Fruit fly (Drosophila melanogaster) whole organism, embryonic: ENCODE measurements around the gene pcm.

Experiments used
- Bgb ChIP-seq: fragments of 200-800 bp; sonication (Bioruptor generic); IDR thresholded peaks from 2 replicates; pipeline ENCODE4 v1.3.6; 2022; ENCODE audit warnings: missing biosample characterization, missing genetic modification characterization; ENCODE audit not compliant: partially characterized antibody
- BtbVII ChIP-seq: fragments of 200-800 bp; sonication (Bioruptor generic); optimal IDR thresholded peaks from 3 replicates; lab custom pipeline; 2017; ENCODE audit warnings: missing biosample characterization, mild to moderate bottlenecking, missing genetic modification characterization
- C15 ChIP-seq: fragments of 200-800 bp; sonication (Bioruptor generic); IDR thresholded peaks from 3 replicates; pipeline ENCODE4 v1.3.6; 2022; ENCODE audit warnings: missing biosample characterization, missing genetic modification characterization
- CG10274 ChIP-seq: fragments of 200-800 bp; sonication (Bioruptor generic); optimal IDR thresholded peaks from 3 replicates; lab custom pipeline; 2017; ENCODE audit warnings: missing biosample characterization, mild to moderate bottlenecking, missing genetic modification characterization
- CG10979 ChIP-seq: fragments of 200-800 bp; sonication (Bioruptor generic); optimal IDR thresholded peaks from 2 replicates; lab custom pipeline; 2018; ENCODE audit warnings: missing biosample characterization, mild to moderate bottlenecking, missing genetic modification characterization, moderate library complexity
- CG11456 ChIP-seq: fragments of 200-800 bp; sonication (Bioruptor generic); IDR thresholded peaks from 3 replicates; pipeline ENCODE4 v1.3.6; 2022; ENCODE audit warnings: missing biosample characterization, missing genetic modification characterization
- CG11695 ChIP-seq: fragments of 200-800 bp; sonication (Bioruptor generic); IDR thresholded peaks from 3 replicates; pipeline ENCODE4 v1.3.6; 2022; ENCODE audit warnings: missing biosample characterization, missing genetic modification characterization
- CG12299 ChIP-seq: fragments of 200-800 bp; sonication (Bioruptor generic); optimal IDR thresholded peaks from 2 replicates; lab custom pipeline; 2018; ENCODE audit warnings: missing biosample characterization, mild to moderate bottlenecking, missing genetic modification characterization
- CG12769 ChIP-seq: fragments of 200-800 bp; sonication (Bioruptor generic); optimal IDR thresholded peaks from 2 replicates; lab custom pipeline; 2019; ENCODE audit warnings: missing biosample characterization, mild to moderate bottlenecking, missing genetic modification characterization, moderate library complexity
- CG12942 ChIP-seq: fragments of 200-800 bp; sonication (Bioruptor generic); optimal IDR thresholded peaks from 3 replicates; lab custom pipeline; 2016; ENCODE audit warnings: missing biosample characterization, missing genetic modification characterization
- CG15073 ChIP-seq: fragments of 200-800 bp; sonication (Bioruptor generic); optimal IDR thresholded peaks from 2 replicates; lab custom pipeline; 2016; ENCODE audit warnings: missing biosample characterization, missing genetic modification characterization
- CG1602 ChIP-seq: fragments of 200-800 bp; sonication (Bioruptor generic); optimal IDR thresholded peaks from 3 replicates; lab custom pipeline; 2016; ENCODE audit warnings: missing biosample characterization, missing genetic modification characterization
- CG2116 ChIP-seq: fragments of 200-800 bp; sonication (Bioruptor generic); optimal IDR thresholded peaks from 3 replicates; lab custom pipeline; 2018; ENCODE audit warnings: missing biosample characterization, mild to moderate bottlenecking, missing genetic modification characterization
- CG30403 ChIP-seq: fragments of 200-800 bp; sonication (Bioruptor generic); optimal IDR thresholded peaks from 3 replicates; lab custom pipeline; 2016; ENCODE audit warnings: missing biosample characterization, missing genetic modification characterization
- CG31224 ChIP-seq: fragments of 200-800 bp; sonication (Bioruptor generic); IDR thresholded peaks from 2 replicates; pipeline ENCODE4 v1.3.6; 2022; ENCODE audit warnings: missing biosample characterization, missing genetic modification characterization
- CG31441 ChIP-seq: fragments of 200-800 bp; sonication (Bioruptor generic); IDR thresholded peaks from 2 replicates; pipeline ENCODE4 v1.3.6; 2022; ENCODE audit warnings: missing biosample characterization, missing genetic modification characterization
- CG3407 ChIP-seq: fragments of 200-800 bp; sonication (Bioruptor generic); optimal IDR thresholded peaks from 2 replicates; lab custom pipeline; 2018; ENCODE audit warnings: missing biosample characterization, mild to moderate bottlenecking, missing genetic modification characterization
- CG7271 ChIP-seq: fragments of 200-800 bp; sonication (Bioruptor generic); optimal IDR thresholded peaks from 2 replicates; lab custom pipeline; 2018; ENCODE audit warnings: missing biosample characterization, mild to moderate bottlenecking, missing genetic modification characterization, moderate library complexity
- CG8290 ChIP-seq, 3 experiments: fragments of 200-800 bp; sonication (Bioruptor generic); optimal IDR thresholded peaks; 2 replicates each; lab custom pipeline; 2016 to 2019; ENCODE audit warnings: missing biosample characterization in 3 of 3, missing genetic modification characterization in 3 of 3, mild to moderate bottlenecking in 2 of 3, moderate library complexity in 1 of 3
- CG8388 ChIP-seq: fragments of 200-800 bp; sonication (Bioruptor generic); optimal IDR thresholded peaks from 2 replicates; lab custom pipeline; 2019; ENCODE audit warnings: missing biosample characterization, mild to moderate bottlenecking, missing genetic modification characterization, moderate library complexity
- CG8478 ChIP-seq: fragments of >200 bp; optimal IDR thresholded peaks from 2 replicates; lab custom pipeline; 2018
- CG9797 ChIP-seq: fragments of 200-800 bp; sonication (Bioruptor generic); optimal IDR thresholded peaks from 3 replicates; lab custom pipeline; 2018; ENCODE audit warnings: missing biosample characterization, mild to moderate bottlenecking, missing genetic modification characterization
- Camta ChIP-seq: fragments of 200-800 bp; sonication (Bioruptor generic); optimal IDR thresholded peaks from 2 replicates; lab custom pipeline; 2016; ENCODE audit warnings: missing biosample characterization, missing genetic modification characterization
- CrebB ChIP-seq: fragments of 200-800 bp; sonication (Bioruptor generic); optimal IDR thresholded peaks from 3 replicates; lab custom pipeline; 2018; ENCODE audit warnings: missing biosample characterization, mild to moderate bottlenecking, missing genetic modification characterization
- Deaf1 ChIP-seq: fragments of 200-800 bp; optimal IDR thresholded peaks from 3 replicates; lab custom pipeline; 2019; ENCODE audit warnings: missing biosample characterization, mild to moderate bottlenecking, missing genetic modification characterization, moderate library complexity
- Dref ChIP-seq: fragments of 200-800 bp; sonication (Bioruptor generic); IDR thresholded peaks from 2 replicates; pipeline ENCODE4 v1.3.6; 2022; ENCODE audit warnings: missing biosample characterization, missing genetic modification characterization
- Drgx ChIP-seq: fragments of 200-800 bp; sonication (Bioruptor generic); IDR thresholded peaks from 2 replicates; pipeline ENCODE4 v1.3.6; 2022; ENCODE audit warnings: missing biosample characterization, missing genetic modification characterization
- E2f1 ChIP-seq: fragments of 200-800 bp; sonication (Bioruptor generic); IDR thresholded peaks from 2 replicates; pipeline ENCODE4 v1.3.6; 2022; ENCODE audit warnings: missing biosample characterization, missing genetic modification characterization
- Hr3 ChIP-seq: fragments of 200-800 bp; sonication (Bioruptor generic); optimal IDR thresholded peaks from 3 replicates; lab custom pipeline; 2016; ENCODE audit warnings: missing biosample characterization, missing genetic modification characterization
- Hr51 ChIP-seq, 2 experiments: fragments of 200-800 bp; sonication (Bioruptor generic); optimal IDR thresholded peaks; 2 replicates in 1 of 2; 3 replicates in 1 of 2; lab custom pipeline; 2016 to 2018; ENCODE audit warnings: missing biosample characterization in 2 of 2, missing genetic modification characterization in 2 of 2, mild to moderate bottlenecking in 1 of 2, moderate library complexity in 1 of 2
- Meics ChIP-seq: fragments of 200-800 bp; sonication (Bioruptor generic); optimal IDR thresholded peaks from 2 replicates; lab custom pipeline; 2017; ENCODE audit warnings: missing biosample characterization, mild to moderate bottlenecking, missing genetic modification characterization
- NFAT ChIP-seq: fragments of 200-800 bp; sonication (Bioruptor generic); IDR thresholded peaks from 2 replicates; pipeline ENCODE4 v1.3.6; 2022; ENCODE audit warnings: missing biosample characterization, missing genetic modification characterization
- btn ChIP-seq: fragments of 200-800 bp; sonication (Bioruptor generic); optimal IDR thresholded peaks from 2 replicates; lab custom pipeline; 2016; ENCODE audit warnings: missing biosample characterization, missing genetic modification characterization
- crc ChIP-seq: fragments of 200-800 bp; sonication (Bioruptor generic); optimal IDR thresholded peaks from 2 replicates; lab custom pipeline; 2016; ENCODE audit warnings: missing biosample characterization, missing genetic modification characterization
- dmrt99B ChIP-seq: fragments of 200-800 bp; sonication (Bioruptor generic); optimal IDR thresholded peaks from 2 replicates; lab custom pipeline; 2018; ENCODE audit warnings: missing biosample characterization, mild to moderate bottlenecking, missing genetic modification characterization, moderate library complexity
- ewg ChIP-seq: fragments of 200-800 bp; sonication (Bioruptor generic); optimal IDR thresholded peaks from 3 replicates; lab custom pipeline; 2017; ENCODE audit warnings: mild to moderate bottlenecking, missing biosample characterization, missing genetic modification reagents, missing genetic modification characterization
- gcm ChIP-seq: fragments of 200-800 bp; sonication (Bioruptor generic); optimal IDR thresholded peaks from 2 replicates; lab custom pipeline; 2019; ENCODE audit warnings: missing biosample characterization, mild to moderate bottlenecking, missing genetic modification characterization, moderate library complexity
- grn ChIP-seq: fragments of 200-800 bp; sonication (Bioruptor generic); optimal IDR thresholded peaks from 3 replicates; lab custom pipeline; 2017; ENCODE audit warnings: missing biosample characterization, missing genetic modification characterization
- gt ChIP-seq: fragments of 200-800 bp; sonication (Bioruptor generic); IDR thresholded peaks from 2 replicates; pipeline ENCODE4 v1.3.6; 2022; ENCODE audit warnings: missing biosample characterization, missing genetic modification characterization
- hbn ChIP-seq: fragments of 200-800 bp; sonication (Bioruptor generic); IDR thresholded peaks from 2 replicates; pipeline ENCODE4 v1.3.6; 2022; ENCODE audit warnings: missing biosample characterization, missing genetic modification characterization; ENCODE audit not compliant: partially characterized antibody
- klu ChIP-seq: fragments of 200-800 bp; sonication (Bioruptor generic); IDR thresholded peaks from 2 replicates; pipeline ENCODE4 v1.3.6; 2022; ENCODE audit warnings: missing biosample characterization, missing genetic modification characterization
- knrl ChIP-seq: fragments of 200-800 bp; sonication (Bioruptor generic); IDR thresholded peaks from 3 replicates; pipeline ENCODE4 v1.3.6; 2022; ENCODE audit warnings: missing biosample characterization, missing genetic modification characterization; ENCODE audit not compliant: partially characterized antibody
- lilli ChIP-seq: fragments of 200-800 bp; sonication (Bioruptor generic); optimal IDR thresholded peaks from 3 replicates; lab custom pipeline; 2016; ENCODE audit warnings: missing biosample characterization, missing genetic modification characterization
- mld ChIP-seq: fragments of 200-800 bp; sonication (Bioruptor generic); IDR thresholded peaks from 3 replicates; pipeline ENCODE4 v1.3.6; 2022; ENCODE audit warnings: missing biosample characterization, missing genetic modification characterization; ENCODE audit not compliant: partially characterized antibody
- pho ChIP-seq: fragments of 200-800 bp; sonication (Bioruptor generic); optimal IDR thresholded peaks from 2 replicates; lab custom pipeline; 2016; ENCODE audit warnings: missing biosample characterization, missing genetic modification characterization
- pita ChIP-seq: fragments of 200-800 bp; sonication (Bioruptor generic); optimal IDR thresholded peaks from 2 replicates; lab custom pipeline; 2017; ENCODE audit warnings: missing biosample characterization, mild to moderate bottlenecking, missing genetic modification characterization
- slbo ChIP-seq: fragments of 200-800 bp; sonication (Bioruptor generic); IDR thresholded peaks from 2 replicates; pipeline ENCODE4 v1.3.6; 2022; ENCODE audit warnings: missing biosample characterization, missing genetic modification characterization
- sob ChIP-seq: fragments of 200-800 bp; sonication (Bioruptor generic); IDR thresholded peaks from 2 replicates; pipeline ENCODE4 v1.3.6; 2022; ENCODE audit warnings: missing biosample characterization, missing genetic modification characterization
- tx ChIP-seq: fragments of 200-800 bp; sonication (Bioruptor generic); optimal IDR thresholded peaks from 2 replicates; lab custom pipeline; 2016; ENCODE audit warnings: missing biosample characterization, missing genetic modification characterization
- unc-4 ChIP-seq: fragments of 200-800 bp; sonication (Bioruptor generic); IDR thresholded peaks from 2 replicates; pipeline ENCODE4 v1.3.6; 2022; ENCODE audit warnings: missing biosample characterization, missing genetic modification characterization; ENCODE audit not compliant: partially characterized antibody

The pcm gene

DNA sequence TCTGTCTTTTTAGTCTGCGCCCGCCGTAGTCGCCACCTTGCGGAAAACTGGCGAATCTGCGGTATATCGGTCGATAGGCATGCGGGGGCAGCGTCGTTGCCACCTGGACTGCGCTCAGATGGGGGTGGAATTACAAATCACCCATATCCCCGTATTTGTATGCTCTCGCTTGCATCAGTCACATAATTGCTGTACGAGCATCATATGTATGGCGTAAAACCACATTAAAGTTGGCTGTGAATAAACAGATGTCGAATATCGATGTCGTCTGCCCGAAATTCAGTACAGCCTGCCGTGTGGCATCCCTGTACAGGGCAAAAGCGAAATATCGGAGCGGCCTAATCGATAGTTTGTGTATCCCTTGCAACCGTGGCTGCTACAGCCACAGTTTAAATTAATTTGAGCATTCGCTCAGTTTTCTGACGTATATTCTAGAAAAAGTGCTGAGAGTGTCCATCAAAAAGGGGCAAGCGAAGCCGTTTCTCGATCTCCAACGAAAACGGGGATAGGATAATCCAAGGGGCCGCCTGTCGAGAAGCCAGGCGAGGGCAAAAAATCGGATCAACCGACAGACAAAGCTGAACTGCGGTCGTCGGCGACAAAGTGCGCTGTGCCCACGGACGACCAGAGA is 30.1 kb upstream of the pcm start, which contains the start of the genes Idh3a and CoRest (continued):
- TF ChIP-seq Meics (GFP tag; lab: Kevin White, UChicago): no peak
- TF ChIP-seq E2f1 (GFP tag; lab: Robert Waterston, UW): no peak
- no peak for TF ChIP-seq C15 (GFP tag; lab: Robert Waterston, UW)
- TF ChIP-seq CG8478 (lab: Kevin White, UChicago): peak; percentile 9
- TF ChIP-seq ewg (GFP tag; lab: Kevin White, UChicago): no peak
- TF ChIP-seq gcm (GFP tag; lab: Kevin White, UChicago): peak; percentile 68
- TF ChIP-seq Bgb (GFP tag; lab: Robert Waterston, UW): peak; percentile 63; the same call in 1 of the 2 replicates
- no peak for TF ChIP-seq CG8388 (GFP tag; lab: Kevin White, UChicago)
- TF ChIP-seq sob (GFP tag; lab: Robert Waterston, UW): no peak
- no peak for TF ChIP-seq crc (GFP tag; lab: Kevin White, UChicago)
- no peak for TF ChIP-seq pho (GFP tag; lab: Kevin White, UChicago)
- peak; percentile 15 for TF ChIP-seq lilli (GFP tag; lab: Kevin White, UChicago)
- TF ChIP-seq CG11695 (GFP tag; lab: Robert Waterston, UW): no peak
- peak; percentile 47; the same call in 1 of the 2 replicates for TF ChIP-seq hbn (GFP tag; lab: Robert Waterston, UW)
- TF ChIP-seq Hr3 (GFP tag; lab: Kevin White, UChicago): peak; percentile 30
- TF ChIP-seq klu (GFP tag; lab: Robert Waterston, UW): peak; percentile 78
- no peak for TF ChIP-seq CG31441
- peak; percentile 76 for TF ChIP-seq Dref (GFP tag; lab: Robert Waterston, UW)
- TF ChIP-seq CG31224: no peak
- TF ChIP-seq CG12299: no peak
- TF ChIP-seq CG11456 (GFP tag; lab: Robert Waterston, UW): no peak
- no peak for TF ChIP-seq pita (GFP tag; lab: Kevin White, UChicago)
- TF ChIP-seq CG7271: no peak
- TF ChIP-seq gt (GFP tag; lab: Robert Waterston, UW): no peak
- TF ChIP-seq Deaf1: no peak
- no peak for TF ChIP-seq BtbVII (GFP tag; lab: Kevin White, UChicago)
- TF ChIP-seq dmrt99B (tag; lab: Kevin White, UChicago): no peak
- TF ChIP-seq CG8290 (GFP tag; optimal IDR thresholded peaks at IDR 0.05; lab: Kevin White, UChicago): peak; percentile 18
- no peak for TF ChIP-seq CG8290 (tag; optimal IDR thresholded peaks at IDR 0.05; lab: Kevin White, UChicago)
- TF ChIP-seq slbo (GFP tag; lab: Robert Waterston, UW): peak; percentile 39; the same call in 1 of the 2 replicates
- TF ChIP-seq unc-4: peak; percentile 76
- peak; percentile 42 for TF ChIP-seq CG9797 (GFP tag; lab: Kevin White, UChicago)
- no peak for TF ChIP-seq CG10274
- no peak for TF ChIP-seq CG3407 (GFP tag; lab: Kevin White, UChicago)
- TF ChIP-seq CrebB (tag; lab: Kevin White, UChicago): no peak
- no peak for TF ChIP-seq Drgx
- TF ChIP-seq grn (GFP tag; lab: Kevin White, UChicago): no peak
- TF ChIP-seq CG1602 (GFP tag; lab: Kevin White, UChicago): no peak
- TF ChIP-seq CG10979: no peak
- no peak for TF ChIP-seq Hr51 (GFP tag; optimal IDR thresholded peaks at IDR 0.05; lab: Kevin White, UChicago)
- TF ChIP-seq CG15073: no peak
- TF ChIP-seq knrl (GFP tag; lab: Robert Waterston, UW): peak; percentile 81
- TF ChIP-seq CG30403 (GFP tag; lab: Kevin White, UChicago): peak; percentile 15
- no peak for TF ChIP-seq tx (GFP tag; lab: Kevin White, UChicago)
- TF ChIP-seq mld (GFP tag; lab: Robert Waterston, UW): no peak
- peak; percentile 98 for TF ChIP-seq CG2116 (GFP tag; lab: Kevin White, UChicago)
- TF ChIP-seq NFAT: 0 out of 2 replicates have a peak, but pooled peaks have one; percentile 17
- TF ChIP-seq btn (GFP tag; lab: Kevin White, UChicago): no peak
- peak; percentile 15 for TF ChIP-seq Camta (GFP tag; lab: Kevin White, UChicago)
- no peak for TF ChIP-seq CG12769
- TF ChIP-seq CG12942 (GFP tag; lab: Kevin White, UChicago): no peak
